Fruit fly (Drosophila melanogaster) whole organism, embryonic: ENCODE measurements around the gene CG11178.
A peak's percentile ranks its signal among the peaks of the same experiment; 100 is the strongest.

Experiments
- Atf3 ChIP-seq: fragments of 200-800 bp; sonication (Bioruptor generic); optimal IDR thresholded peaks from 3 replicates; lab custom pipeline; 2016; ENCODE audit warnings: missing biosample characterization, missing genetic modification characterization
- Blimp-1 ChIP-seq: fragments of 200-800 bp; sonication (Bioruptor generic); optimal IDR thresholded peaks from 3 replicates; lab custom pipeline; 2018; ENCODE audit warnings: missing biosample characterization, missing genetic modification characterization, mild to moderate bottlenecking, moderate library complexity, missing genetic modification reagents
- CG1024 ChIP-seq: fragments of 200-800 bp; sonication (Bioruptor generic); IDR thresholded peaks from 2 replicates; pipeline ENCODE4 v1.3.6; 2022; ENCODE audit warnings: missing biosample characterization, missing genetic modification characterization
- CG11247 ChIP-seq: fragments of 200-800 bp; sonication (Bioruptor generic); IDR thresholded peaks from 2 replicates; pipeline ENCODE4 v1.3.6; 2022; ENCODE audit warnings: missing biosample characterization, missing genetic modification characterization
- CG12299 ChIP-seq: fragments of 200-800 bp; sonication (Bioruptor generic); optimal IDR thresholded peaks from 2 replicates; lab custom pipeline; 2018; ENCODE audit warnings: missing biosample characterization, mild to moderate bottlenecking, missing genetic modification characterization
- CG12391 ChIP-seq: fragments of 200-800 bp; sonication (Bioruptor generic); optimal IDR thresholded peaks from 3 replicates; lab custom pipeline; 2018; ENCODE audit warnings: missing biosample characterization, mild to moderate bottlenecking, missing genetic modification characterization, moderate library complexity
- CG13424 ChIP-seq: fragments of 200-800 bp; sonication (Bioruptor generic); optimal IDR thresholded peaks from 2 replicates; lab custom pipeline; 2019; ENCODE audit warnings: missing biosample characterization, mild to moderate bottlenecking, missing genetic modification characterization, moderate library complexity
- CG17612 ChIP-seq: fragments of 200-800 bp; sonication (Bioruptor generic); IDR thresholded peaks from 2 replicates; pipeline ENCODE4 v1.3.6; 2022; ENCODE audit warnings: missing biosample characterization, missing genetic modification characterization
- CG18599 ChIP-seq: fragments of 200-800 bp; sonication (Bioruptor generic); optimal IDR thresholded peaks from 3 replicates; lab custom pipeline; 2017; ENCODE audit warnings: missing biosample characterization, missing genetic modification characterization, mild to moderate bottlenecking, moderate library complexity, missing genetic modification reagents
- CG18619 ChIP-seq: fragments of 200-800 bp; sonication (Bioruptor generic); optimal IDR thresholded peaks from 3 replicates; lab custom pipeline; 2017; ENCODE audit warnings: missing biosample characterization, mild to moderate bottlenecking, missing genetic modification characterization
- CG18764 ChIP-seq: fragments of 200-800 bp; sonication (Bioruptor generic); optimal IDR thresholded peaks from 3 replicates; lab custom pipeline; 2016; ENCODE audit warnings: missing biosample characterization, missing genetic modification characterization
- CG2889 ChIP-seq: fragments of 200-800 bp; sonication (Bioruptor generic); IDR thresholded peaks from 3 replicates; pipeline ENCODE4 v1.3.6; 2022; ENCODE audit warnings: missing biosample characterization, missing genetic modification characterization
- CG30020 ChIP-seq: fragments of 200-800 bp; optimal IDR thresholded peaks from 2 replicates; lab custom pipeline; 2019; ENCODE audit warnings: missing biosample characterization, mild to moderate bottlenecking, missing genetic modification characterization, moderate library complexity
- CG31441 ChIP-seq: fragments of 200-800 bp; sonication (Bioruptor generic); IDR thresholded peaks from 2 replicates; pipeline ENCODE4 v1.3.6; 2022; ENCODE audit warnings: missing biosample characterization, missing genetic modification characterization
- CG3163 ChIP-seq: fragments of 200-800 bp; sonication (Bioruptor generic); optimal IDR thresholded peaks from 3 replicates; lab custom pipeline; 2016; ENCODE audit warnings: missing biosample characterization, missing genetic modification characterization
- CG3281 ChIP-seq: fragments of 200-800 bp; sonication (Bioruptor generic); optimal IDR thresholded peaks from 3 replicates; lab custom pipeline; 2017; ENCODE audit warnings: missing biosample characterization, mild to moderate bottlenecking, missing genetic modification characterization
- CG7745 ChIP-seq: fragments of 200-800 bp; sonication (Bioruptor generic); optimal IDR thresholded peaks from 2 replicates; lab custom pipeline; 2018; ENCODE audit warnings: missing biosample characterization, mild to moderate bottlenecking, missing genetic modification characterization, moderate library complexity
- Camta ChIP-seq: fragments of 200-800 bp; sonication (Bioruptor generic); optimal IDR thresholded peaks from 2 replicates; lab custom pipeline; 2016; ENCODE audit warnings: missing biosample characterization, missing genetic modification characterization
- Chrac-16 ChIP-seq: fragments of 200-800 bp; sonication (Bioruptor generic); optimal IDR thresholded peaks from 3 replicates; lab custom pipeline; 2016; ENCODE audit warnings: missing biosample characterization, missing genetic modification characterization
- CrebB ChIP-seq: fragments of 200-800 bp; sonication (Bioruptor generic); optimal IDR thresholded peaks from 3 replicates; lab custom pipeline; 2018; ENCODE audit warnings: missing biosample characterization, mild to moderate bottlenecking, missing genetic modification characterization
- Dad ChIP-seq: fragments of 200-800 bp; sonication (Bioruptor generic); optimal IDR thresholded peaks from 3 replicates; lab custom pipeline; 2016; ENCODE audit warnings: missing biosample characterization, missing genetic modification characterization
- HLH3B ChIP-seq: fragments of 200-800 bp; sonication (Bioruptor generic); IDR thresholded peaks from 2 replicates; pipeline ENCODE4 v1.3.6; 2022; ENCODE audit warnings: missing biosample characterization, missing genetic modification characterization
- Hmr ChIP-seq: fragments of 200-800 bp; sonication (Bioruptor generic); optimal IDR thresholded peaks from 3 replicates; lab custom pipeline; 2017; ENCODE audit warnings: mild to moderate bottlenecking, missing biosample characterization, missing genetic modification reagents, missing genetic modification characterization
- Hmx ChIP-seq: fragments of 200-800 bp; sonication (Bioruptor generic); optimal IDR thresholded peaks from 2 replicates; lab custom pipeline; 2016; ENCODE audit warnings: missing biosample characterization, missing genetic modification characterization
- Jarid2 ChIP-seq: fragments of 200-800 bp; sonication (Bioruptor generic); optimal IDR thresholded peaks from 3 replicates; lab custom pipeline; 2017; ENCODE audit warnings: mild to moderate bottlenecking, missing biosample characterization, missing genetic modification reagents, missing genetic modification characterization
- Mad ChIP-seq: fragments of 200-800 bp; sonication (Bioruptor generic); optimal IDR thresholded peaks from 2 replicates; lab custom pipeline; 2016; ENCODE audit warnings: missing biosample characterization, missing genetic modification characterization
- Six4 ChIP-seq: fragments of 200-800 bp; sonication (Bioruptor generic); optimal IDR thresholded peaks from 2 replicates; lab custom pipeline; 2016; ENCODE audit warnings: missing biosample characterization, missing genetic modification characterization
- Usf ChIP-seq: fragments of 200-800 bp; sonication (Bioruptor generic); optimal IDR thresholded peaks from 2 replicates; lab custom pipeline; 2017; ENCODE audit warnings: missing genotype, missing biosample characterization, missing genetic modification characterization
- Vsx1 ChIP-seq: fragments of 200-800 bp; sonication (Bioruptor generic); optimal IDR thresholded peaks from 2 replicates; lab custom pipeline; 2017; ENCODE audit warnings: missing biosample characterization, mild to moderate bottlenecking, missing genetic modification characterization, missing genetic modification reagents
- Xbp1 ChIP-seq: fragments of 200-800 bp; sonication (Bioruptor generic); optimal IDR thresholded peaks from 3 replicates; lab custom pipeline; 2016; ENCODE audit warnings: missing biosample characterization, mild to moderate bottlenecking, missing genetic modification characterization
- ab ChIP-seq: fragments of 200-800 bp; sonication (Bioruptor generic); optimal IDR thresholded peaks from 2 replicates; lab custom pipeline; 2016; ENCODE audit warnings: missing biosample characterization, missing genetic modification characterization
- abd-A ChIP-seq: fragments of 200-800 bp; sonication (Bioruptor generic); optimal IDR thresholded peaks from 3 replicates; lab custom pipeline; 2019; ENCODE audit warnings: missing biosample characterization, mild to moderate bottlenecking, missing genetic modification characterization, moderate library complexity
- crol ChIP-seq: fragments of 200-800 bp; sonication (Bioruptor generic); IDR thresholded peaks from 2 replicates; pipeline ENCODE4 v1.3.6; 2022; ENCODE audit warnings: missing biosample characterization, missing genetic modification characterization
- dmrt99B ChIP-seq: fragments of 200-800 bp; sonication (Bioruptor generic); optimal IDR thresholded peaks from 2 replicates; lab custom pipeline; 2018; ENCODE audit warnings: missing biosample characterization, mild to moderate bottlenecking, missing genetic modification characterization, moderate library complexity
- exex ChIP-seq: fragments of 200-800 bp; sonication (Bioruptor generic); optimal IDR thresholded peaks from 4 replicates; lab custom pipeline; 2018; ENCODE audit warnings: missing biosample characterization, mild to moderate bottlenecking, missing genetic modification characterization, moderate library complexity
- eyg ChIP-seq: fragments of 200-800 bp; sonication (Bioruptor generic); optimal IDR thresholded peaks from 3 replicates; lab custom pipeline; 2016; ENCODE audit warnings: missing biosample characterization, missing genetic modification characterization
- fu2 ChIP-seq: fragments of 200-800 bp; sonication (Bioruptor generic); optimal IDR thresholded peaks from 2 replicates; lab custom pipeline; 2016; ENCODE audit warnings: missing biosample characterization, missing genetic modification characterization
- gro ChIP-seq: fragments of 200-800 bp; sonication (Bioruptor generic); optimal IDR thresholded peaks from 2 replicates; lab custom pipeline; 2016; ENCODE audit warnings: missing biosample characterization, missing genetic modification characterization
- gsb-n ChIP-seq: fragments of 200-800 bp; sonication (Bioruptor generic); optimal IDR thresholded peaks from 3 replicates; lab custom pipeline; 2018; ENCODE audit warnings: missing biosample characterization, mild to moderate bottlenecking, missing genetic modification characterization
- jumu ChIP-seq: fragments of 200-800 bp; sonication (Bioruptor generic); optimal IDR thresholded peaks from 3 replicates; lab custom pipeline; 2016; ENCODE audit warnings: missing biosample characterization, missing genetic modification characterization
- lilli ChIP-seq: fragments of 200-800 bp; sonication (Bioruptor generic); optimal IDR thresholded peaks from 3 replicates; lab custom pipeline; 2016; ENCODE audit warnings: missing biosample characterization, missing genetic modification characterization
- lola ChIP-seq, 3 experiments: fragments of >200 bp in 2 of 3; fragments of 200-800 bp in 1 of 3; sonication (Bioruptor generic) in 1 of 3; optimal IDR thresholded peaks; 2 replicates each; lab custom pipeline; 2017 to 2019; ENCODE audit warnings: missing biosample characterization in 3 of 3, missing genetic modification characterization in 3 of 3, mild to moderate bottlenecking in 1 of 3, moderate library complexity in 1 of 3
- nerfin-1 ChIP-seq: fragments of 200-800 bp; sonication (Bioruptor generic); optimal IDR thresholded peaks from 3 replicates; lab custom pipeline; 2019; ENCODE audit warnings: missing biosample characterization, mild to moderate bottlenecking, missing genetic modification characterization, moderate library complexity
- onecut ChIP-seq: fragments of 200-800 bp; sonication (Bioruptor generic); IDR thresholded peaks from 2 replicates; pipeline ENCODE4 v1.3.6; 2022; ENCODE audit warnings: missing biosample characterization, missing genetic modification characterization
- peb ChIP-seq: fragments of 200-800 bp; sonication (Bioruptor generic); IDR thresholded peaks from 2 replicates; pipeline ENCODE4 v1.3.6; 2022; ENCODE audit warnings: missing biosample characterization, missing genetic modification characterization
- rib ChIP-seq: fragments of 200-800 bp; sonication (Bioruptor generic); IDR thresholded peaks from 2 replicates; pipeline ENCODE4 v1.3.6; 2022; ENCODE audit warnings: missing biosample characterization, missing genetic modification characterization
- row ChIP-seq: fragments of 200-800 bp; sonication (Bioruptor generic); IDR thresholded peaks from 3 replicates; pipeline ENCODE4 v1.3.6; 2022; ENCODE audit warnings: missing biosample characterization, missing genetic modification characterization
- sim ChIP-seq: fragments of 200-800 bp; sonication (Bioruptor generic); IDR thresholded peaks from 2 replicates; pipeline ENCODE4 v1.3.6; 2022; ENCODE audit warnings: missing biosample characterization, missing genetic modification characterization
- unpg ChIP-seq: fragments of 200-800 bp; sonication (Bioruptor generic); optimal IDR thresholded peaks from 3 replicates; lab custom pipeline; 2018; ENCODE audit warnings: missing biosample characterization, mild to moderate bottlenecking, missing genetic modification characterization, moderate library complexity
- wor ChIP-seq: fragments of 200-800 bp; sonication (Bioruptor generic); IDR thresholded peaks from 2 replicates; pipeline ENCODE4 v1.3.6; 2022; ENCODE audit warnings: missing biosample characterization, missing genetic modification characterization
- zf30C ChIP-seq: fragments of 200-800 bp; sonication (Bioruptor generic); optimal IDR thresholded peaks from 3 replicates; lab custom pipeline; 2018; ENCODE audit warnings: missing biosample characterization, mild to moderate bottlenecking, missing genetic modification characterization

The CG11178 gene

dm6 chrX:13572382-13572781, 33.1 kb upstream of the CG11178 start (continued):
- 0 out of 2 replicates have a peak, but pooled peaks have one; percentile 27 for TF ChIP-seq HLH3B
- TF ChIP-seq lilli (GFP tag; lab: Kevin White, UChicago) = peak; percentile 64
- TF ChIP-seq CG18764 (GFP tag; lab: Kevin White, UChicago) = no peak
- peak; percentile 13 for TF ChIP-seq fu2 (GFP tag; lab: Kevin White, UChicago)
- TF ChIP-seq ab = no peak
- peak; percentile 35 for TF ChIP-seq wor (GFP tag; lab: Robert Waterston, UW)
- TF ChIP-seq CG30020 (tag; lab: Kevin White, UChicago) = no peak
- TF ChIP-seq Chrac-16 (GFP tag; lab: Kevin White, UChicago) = peak; percentile 33
- TF ChIP-seq CG2889 (GFP tag; lab: Robert Waterston, UW) = 0 out of 3 replicates have a peak, but pooled peaks have one; percentile 9
- TF ChIP-seq CG18619 (GFP tag; lab: Kevin White, UChicago) = peak; percentile 49
- peak in 1 of 3 experiments; percentile 70 for TF ChIP-seq lola (GFP tag; optimal IDR thresholded peaks at IDR 0.05; lab: Kevin White, UChicago)
- TF ChIP-seq CG31441 (GFP tag; lab: Robert Waterston, UW) = peak; percentile 72
- no peak for TF ChIP-seq CG1024 (GFP tag; lab: Robert Waterston, UW)
- TF ChIP-seq dmrt99B (tag; lab: Kevin White, UChicago) = peak; percentile 76
- peak; percentile 20; the same call in 1 of the 2 replicates for TF ChIP-seq onecut
- TF ChIP-seq rib (GFP tag; lab: Robert Waterston, UW) = no peak
- peak; percentile 14 for TF ChIP-seq Atf3 (GFP tag; lab: Kevin White, UChicago)
- peak; percentile 73 for TF ChIP-seq Blimp-1
- TF ChIP-seq unpg (GFP tag; lab: Kevin White, UChicago) = peak; percentile 65
- TF ChIP-seq Mad (GFP tag; lab: Kevin White, UChicago) = no peak
- no peak for TF ChIP-seq CG17612 (GFP tag; lab: Robert Waterston, UW)
- TF ChIP-seq gsb-n (tag; lab: Kevin White, UChicago) = peak; percentile 37
- peak; percentile 49 for TF ChIP-seq Hmr (GFP tag; lab: Kevin White, UChicago)
- TF ChIP-seq CG12391 (tag; lab: Kevin White, UChicago) = peak; percentile 60
- TF ChIP-seq crol (GFP tag; lab: Robert Waterston, UW) = no peak
- peak; percentile 31 for TF ChIP-seq Camta (GFP tag; lab: Kevin White, UChicago)
- TF ChIP-seq CG18599 = peak; percentile 53
- peak; percentile 45 for TF ChIP-seq jumu
- TF ChIP-seq nerfin-1 = peak; percentile 17
- TF ChIP-seq CG3281 (GFP tag; lab: Kevin White, UChicago) = peak; percentile 58
- no peak for TF ChIP-seq abd-A (tag; lab: Kevin White, UChicago)
- no peak for TF ChIP-seq gro (GFP tag; lab: Kevin White, UChicago)
- TF ChIP-seq CG12299 (tag; lab: Kevin White, UChicago) = peak; percentile 3
- peak; percentile 55 for TF ChIP-seq CG13424
- no peak for TF ChIP-seq eyg
- TF ChIP-seq CG3163 = peak; percentile 3
- TF ChIP-seq CG11247 (GFP tag; lab: Robert Waterston, UW) = no peak
- TF ChIP-seq Hmx (GFP tag; lab: Kevin White, UChicago) = no peak
- TF ChIP-seq Usf (GFP tag; lab: Kevin White, UChicago) = no peak
- TF ChIP-seq exex = no peak
- TF ChIP-seq Jarid2 = peak; percentile 7
- TF ChIP-seq Xbp1 (GFP tag; lab: Kevin White, UChicago) = peak; percentile 60
- no peak for TF ChIP-seq sim (GFP tag; lab: Robert Waterston, UW)
- TF ChIP-seq Vsx1 = peak; percentile 45
- peak; percentile 34 for TF ChIP-seq Six4
- no peak for TF ChIP-seq CG7745 (tag; lab: Kevin White, UChicago)
- no peak for TF ChIP-seq peb (GFP tag; lab: Robert Waterston, UW)
- TF ChIP-seq zf30C (GFP tag; lab: Kevin White, UChicago) = no peak
- TF ChIP-seq CrebB (tag; lab: Kevin White, UChicago) = no peak
- TF ChIP-seq row = peak; percentile 56
- TF ChIP-seq Dad (GFP tag; lab: Kevin White, UChicago) = peak; percentile 1
